Worm (Caenorhabditis elegans): ENCODE measurements around the gene F13D11.3.
A peak's percentile ranks its signal among the peaks of the same experiment; 100 is the strongest.

F13D11.3 gene

ce11 chrX:5775804-5776252, 29.9 kb downstream of the F13D11.3 start (continued):
- no peak for TF ChIP-seq let-526 (GFP tag; IDR thresholded peaks at IDR 0.05)
- TF ChIP-seq F22D6.2 (tag; optimal IDR thresholded peaks at IDR 0.05): no peak
- TF ChIP-seq Y95B8A.8 (GFP tag; IDR thresholded peaks at IDR 0.05): no peak
- no peak for TF ChIP-seq atf-7 (tag; optimal IDR thresholded peaks at IDR 0.05)
- TF ChIP-seq hlh-26 (GFP tag; conservative IDR thresholded peaks at IDR 0.05): no peak
- no peak for TF ChIP-seq unc-130 (GFP tag; optimal IDR thresholded peaks at IDR 0.05)
- TF ChIP-seq lag-1 (GFP tag; IDR thresholded peaks at IDR 0.05): no peak
- TF ChIP-seq K12H6.12 (tag; optimal IDR thresholded peaks at IDR 0.05): peak; percentile 41
- TF ChIP-seq lir-1 (GFP tag; conservative IDR thresholded peaks at IDR 0.05): no peak
- TF ChIP-seq ZK185.1 (tag; optimal IDR thresholded peaks at IDR 0.05; ENCODE audit: poor library complexity, severe bottlenecking): no peak
- no peak for TF ChIP-seq repo-1 (tag; optimal IDR thresholded peaks at IDR 0.05)
- no peak for TF ChIP-seq F57A8.1 (GFP tag; optimal IDR thresholded peaks at IDR 0.05)
- TF ChIP-seq ets-4 (GFP tag; optimal IDR thresholded peaks at IDR 0.05): no peak
- peak in 1 of 3 experiments; percentile 50 for TF ChIP-seq lin-35 (GFP tag; optimal IDR thresholded peaks at IDR 0.05)
- TF ChIP-seq F55B11.4 (tag; optimal IDR thresholded peaks at IDR 0.05; ENCODE audit: borderline replicate concordance, insufficient read depth): no peak
- no peak for TF ChIP-seq die-1 (tag; optimal IDR thresholded peaks at IDR 0.05)
- TF ChIP-seq B0261.1 (tag; optimal IDR thresholded peaks at IDR 0.05): no peak
- TF ChIP-seq attf-6 (GFP tag; IDR thresholded peaks at IDR 0.05): no peak
- no peak for TF ChIP-seq pbrm-1 (GFP tag; IDR thresholded peaks at IDR 0.05)
- no peak for TF ChIP-seq F10E7.11 (tag; optimal IDR thresholded peaks at IDR 0.05)
- TF ChIP-seq F39B2.1 (GFP tag; IDR thresholded peaks at IDR 0.05): no peak

- TF ChIP-seq D2030.7 (GFP tag; IDR thresholded peaks at IDR 0.05) (no peak), ceh-27 (GFP tag; optimal IDR thresholded peaks at IDR 0.05) (no peak), C17E4.6 (GFP tag; IDR thresholded peaks at IDR 0.05) (no peak), K11D2.4 (GFP tag; IDR thresholded peaks at IDR 0.05) (no peak), ztf-26 (tag; optimal IDR thresholded peaks at IDR 0.05) (no peak), Y79H2A.3 (GFP tag; conservative IDR thresholded peaks at IDR 0.05) (no peak), die-1 (tag; optimal IDR thresholded peaks at IDR 0.05) (no peak), Y67H2A.10 (GFP tag; conservative IDR thresholded peaks at IDR 0.05) (no peak), tlf-1 (GFP tag; optimal IDR thresholded peaks at IDR 0.05) (no peak), repo-1 (tag; optimal IDR thresholded peaks at IDR 0.05) (no peak), dpl-1 (GFP tag; optimal IDR thresholded peaks at IDR 0.05) (no peak), Y95B8A.8 (GFP tag; IDR thresholded peaks at IDR 0.05) (no peak)
Measured at ce11 chrX:5773471-5773870, 32.3 kb downstream of the F13D11.3 start, which contains the start of gene sym-3. Gene sym-3 (plus strand): TSS chrX:5773771.

- TF ChIP-seq mcd-1 (GFP tag; IDR thresholded peaks at IDR 0.05) (no peak), madf-8 (GFP tag; conservative IDR thresholded peaks at IDR 0.05) (no peak), C06A6.2 (GFP tag; conservative IDR thresholded peaks at IDR 0.05) (no peak), rec-8 (tag; optimal IDR thresholded peaks at IDR 0.05) (no peak), cebp-2 (GFP tag; IDR thresholded peaks at IDR 0.05) (no peak), somi-1 (GFP tag; optimal IDR thresholded peaks at IDR 0.05) (no peak), madf-6 (GFP tag; IDR thresholded peaks at IDR 0.05) (no peak), dpl-1 (GFP tag; optimal IDR thresholded peaks at IDR 0.05) (no peak), ztf-6 (GFP tag; IDR thresholded peaks at IDR 0.05) (no peak), efl-1 (GFP tag; optimal IDR thresholded peaks at IDR 0.05) (no peak), rpc-1 (optimal IDR thresholded peaks at IDR 0.05) (no peak), rpc-1 (tag; optimal IDR thresholded peaks at IDR 0.05) (no peak), bed-1 (GFP tag; IDR thresholded peaks at IDR 0.05) (no peak), F55B11.4 (tag; optimal IDR thresholded peaks at IDR 0.05; ENCODE audit: borderline replicate concordance, insufficient read depth) (no peak), lin-54 (GFP tag; optimal IDR thresholded peaks at IDR 0.05) (no peak), attf-3 (GFP tag; conservative IDR thresholded peaks at IDR 0.05) (no peak), snpc-3.4 (tag; optimal IDR thresholded peaks at IDR 0.05) (no peak), D2030.7 (GFP tag; IDR thresholded peaks at IDR 0.05) (no peak)
Measured at ce11 chrX:5772538-5773154, 33.1 kb downstream of the F13D11.3 start.

All from whole organism, young adult.